Worm (Caenorhabditis elegans): ENCODE measurements around the gene K08D9.10.

- TF ChIP-seq med-1 (GFP tag; optimal IDR thresholded peaks at IDR 0.05; ENCODE audit: insufficient read depth) (no peak), flt-1 (GFP tag; IDR thresholded peaks at IDR 0.05) (no peak)
Measured at ce11 chrV:3257277-3257676, 26.6 kb downstream of the K08D9.10 start, which contains the start of gene T28A11.22.

Data from whole organism, midembryonic.